Worm (Caenorhabditis elegans) whole organism, early embryonic: Measurements from ENCODE around the gene C31C9.6.

ENCODE experiments used
- ama-1 ChIP-seq: fragments of 150-350 bp; optimal IDR thresholded peaks from 2 replicates; lab custom pipeline; 2014
- hmbx-1 ChIP-seq: sonication (generic microtip); optimal IDR thresholded peaks from 2 replicates; lab custom pipeline; 2016; ENCODE audit warnings: mild to moderate bottlenecking, missing genetic modification characterization, missing compliant biosample characterization
- hmg-4 ChIP-seq: fragments of 200-800 bp; sonication (Bioruptor generic); optimal IDR thresholded peaks from 2 replicates; lab custom pipeline; 2018; ENCODE audit warnings: mild to moderate bottlenecking, missing genetic modification characterization, missing compliant biosample characterization

ce11 chrII:13664993-13665680 is 3.2 kb upstream of the C31C9.6 start:
- TF ChIP-seq hmbx-1 (tag; lab: Kevin White, UChicago) (no peak), ama-1 (no peak), hmg-4 (GFP tag; lab: Kevin White, UChicago) (no peak)
